Worm (Caenorhabditis elegans) whole organism, late embryonic: ENCODE results near the gene F54D5.5.

ENCODE experiments used
- C08G9.2 ChIP-seq: sonication (generic microtip); optimal IDR thresholded peaks from 2 replicates; lab custom pipeline; 2016; ENCODE audit warnings: mild to moderate bottlenecking, missing genetic modification characterization, moderate library complexity, missing compliant biosample characterization
- C38D4.7 ChIP-seq: fragments of 200-800 bp; sonication (Bioruptor generic); optimal IDR thresholded peaks from 2 replicates; lab custom pipeline; 2018; ENCODE audit warnings: mild to moderate bottlenecking, missing genetic modification characterization, moderate library complexity, missing compliant biosample characterization
- F13H6.1 ChIP-seq: sonication (generic microtip); optimal IDR thresholded peaks from 2 replicates; lab custom pipeline; 2016; ENCODE audit warnings: missing genetic modification characterization, missing compliant biosample characterization
- K02D7.2 ChIP-seq: sonication (generic microtip); optimal IDR thresholded peaks from 2 replicates; lab custom pipeline; 2017; ENCODE audit warnings: mild to moderate bottlenecking, missing genetic modification characterization, missing compliant biosample characterization
- T23F11.4 ChIP-seq: fragments of 200-800 bp; sonication (Bioruptor generic); optimal IDR thresholded peaks from 2 replicates; lab custom pipeline; 2018; ENCODE audit warnings: mild to moderate bottlenecking, missing genetic modification characterization, missing compliant biosample characterization
- Y22D7AL.16 ChIP-seq: sonication (generic microtip); optimal IDR thresholded peaks from 2 replicates; lab custom pipeline; 2016; ENCODE audit warnings: missing genetic modification characterization, missing compliant biosample characterization
- ahr-1 ChIP-seq: sonication (generic microtip); optimal IDR thresholded peaks from 2 replicates; lab custom pipeline; 2016; ENCODE audit warnings: missing genetic modification characterization, missing compliant biosample characterization
- ceh-14 ChIP-seq: sonication (generic microtip); optimal IDR thresholded peaks from 2 replicates; lab custom pipeline; 2016; ENCODE audit warnings: missing genotype, missing genetic modification characterization, missing compliant biosample characterization
- ceh-18 ChIP-seq: sonication (generic microtip); optimal IDR thresholded peaks from 2 replicates; lab custom pipeline; 2016; ENCODE audit warnings: missing genetic modification characterization, missing compliant biosample characterization
- ceh-19 ChIP-seq: fragments of 200-800 bp; sonication (Bioruptor generic); optimal IDR thresholded peaks from 2 replicates; lab custom pipeline; 2018; ENCODE audit warnings: mild to moderate bottlenecking, missing genetic modification characterization, missing compliant biosample characterization
- ceh-2 ChIP-seq: sonication (generic microtip); optimal IDR thresholded peaks from 2 replicates; lab custom pipeline; 2016; ENCODE audit warnings: missing genotype, missing genetic modification characterization, missing compliant biosample characterization
- ceh-31 ChIP-seq: sonication (generic microtip); optimal IDR thresholded peaks from 2 replicates; lab custom pipeline; 2016; ENCODE audit warnings: missing genetic modification characterization, missing compliant biosample characterization
- ceh-34 ChIP-seq: sonication (generic microtip); optimal IDR thresholded peaks from 2 replicates; lab custom pipeline; 2016; ENCODE audit warnings: mild to moderate bottlenecking, missing genetic modification characterization, missing compliant biosample characterization
- ceh-45 ChIP-seq: fragments of 200-800 bp; sonication (Bioruptor generic); IDR thresholded peaks from 2 replicates; pipeline ENCODE4 v1.3.6; 2022; ENCODE audit warnings: missing genetic modification reagents, missing genetic modification characterization, missing compliant biosample characterization
- ceh-48 ChIP-seq: sonication (generic microtip); optimal IDR thresholded peaks from 2 replicates; lab custom pipeline; 2016; ENCODE audit warnings: missing genetic modification characterization, inconsistent platforms, missing compliant biosample characterization
- ceh-6 ChIP-seq: fragments of 200-800 bp; sonication (Bioruptor generic); optimal IDR thresholded peaks from 2 replicates; lab custom pipeline; 2018; ENCODE audit warnings: mild to moderate bottlenecking, missing genetic modification characterization, missing compliant biosample characterization
- che-1 ChIP-seq: sonication (generic microtip); optimal IDR thresholded peaks from 2 replicates; lab custom pipeline; 2016; ENCODE audit warnings: mild to moderate bottlenecking, missing genetic modification characterization, missing compliant biosample characterization
- dmd-4 ChIP-seq: sonication (generic microtip); optimal IDR thresholded peaks from 2 replicates; lab custom pipeline; 2016; ENCODE audit warnings: borderline replicate concordance, missing genetic modification characterization, missing compliant biosample characterization
- elt-2 ChIP-seq: sonication (generic microtip); optimal IDR thresholded peaks from 2 replicates; lab custom pipeline; 2016; ENCODE audit warnings: missing genetic modification reagents, missing genetic modification characterization, missing compliant biosample characterization
- elt-4 ChIP-seq: sonication (generic microtip); optimal IDR thresholded peaks from 2 replicates; lab custom pipeline; 2016; ENCODE audit warnings: missing genetic modification characterization, missing compliant biosample characterization
- ets-4 ChIP-seq: sonication (generic microtip); optimal IDR thresholded peaks from 2 replicates; lab custom pipeline; 2016; ENCODE audit warnings: missing genetic modification characterization, missing compliant biosample characterization
- fax-1 ChIP-seq: sonication (generic microtip); optimal IDR thresholded peaks from 2 replicates; lab custom pipeline; 2016; ENCODE audit warnings: missing genotype, missing genetic modification characterization, missing compliant biosample characterization
- fkh-6 ChIP-seq: sonication (generic microtip); optimal IDR thresholded peaks from 2 replicates; lab custom pipeline; 2016; ENCODE audit warnings: missing genetic modification characterization, missing compliant biosample characterization
- gmeb-2 ChIP-seq: sonication (generic microtip); optimal IDR thresholded peaks from 2 replicates; lab custom pipeline; 2016; ENCODE audit warnings: missing genetic modification characterization, inconsistent platforms, missing compliant biosample characterization
- hlh-13 ChIP-seq: fragments of 200-800 bp; sonication (Bioruptor generic); optimal IDR thresholded peaks from 2 replicates; lab custom pipeline; 2018; ENCODE audit warnings: mild to moderate bottlenecking, missing genetic modification characterization, missing compliant biosample characterization
- hlh-15 ChIP-seq: sonication (generic microtip); optimal IDR thresholded peaks from 2 replicates; lab custom pipeline; 2016; ENCODE audit warnings: missing genetic modification characterization, missing compliant biosample characterization
- hlh-6 ChIP-seq: sonication (generic microtip); optimal IDR thresholded peaks from 2 replicates; lab custom pipeline; 2016; ENCODE audit warnings: missing genotype, missing genetic modification characterization, missing compliant biosample characterization
- hlh-8 ChIP-seq: sonication (generic microtip); optimal IDR thresholded peaks from 2 replicates; lab custom pipeline; 2016; ENCODE audit warnings: missing genotype, missing genetic modification characterization, missing compliant biosample characterization
- lim-6 ChIP-seq: sonication (generic microtip); optimal IDR thresholded peaks from 2 replicates; lab custom pipeline; 2016; ENCODE audit warnings: missing genetic modification characterization, missing compliant biosample characterization
- lin-11 ChIP-seq: fragments of 200-800 bp; sonication (Bioruptor generic); optimal IDR thresholded peaks from 2 replicates; lab custom pipeline; 2018; ENCODE audit warnings: mild to moderate bottlenecking, missing genetic modification characterization, missing compliant biosample characterization
- madf-2 ChIP-seq: sonication (generic microtip); optimal IDR thresholded peaks from 2 replicates; lab custom pipeline; 2017; ENCODE audit warnings: missing genetic modification characterization, missing compliant biosample characterization
- mec-3 ChIP-seq: sonication (generic microtip); optimal IDR thresholded peaks from 2 replicates; lab custom pipeline; 2016; ENCODE audit warnings: borderline replicate concordance, missing genetic modification characterization, missing compliant biosample characterization
- nfya-1 ChIP-seq: sonication (generic microtip); optimal IDR thresholded peaks from 2 replicates; lab custom pipeline; 2017; ENCODE audit warnings: missing genetic modification characterization, mild to moderate bottlenecking, missing compliant biosample characterization, antibody characterized with exemption, moderate library complexity
- pag-3 ChIP-seq: sonication (generic microtip); optimal IDR thresholded peaks from 2 replicates; lab custom pipeline; 2016; ENCODE audit warnings: missing compliant biosample characterization, missing genetic modification characterization, borderline replicate concordance
- pha-2 ChIP-seq: sonication (generic microtip); optimal IDR thresholded peaks from 2 replicates; lab custom pipeline; 2017; ENCODE audit warnings: mild to moderate bottlenecking, missing genetic modification characterization, missing compliant biosample characterization
- pqm-1 ChIP-seq: sonication (generic microtip); optimal IDR thresholded peaks from 2 replicates; lab custom pipeline; 2016; ENCODE audit warnings: missing genetic modification characterization, missing compliant biosample characterization
- ref-2 ChIP-seq: sonication (generic microtip); optimal IDR thresholded peaks from 2 replicates; lab custom pipeline; 2016; ENCODE audit warnings: missing genetic modification characterization, missing compliant biosample characterization
- rnt-1 ChIP-seq: sonication (generic microtip); optimal IDR thresholded peaks from 2 replicates; lab custom pipeline; 2016; ENCODE audit warnings: missing genetic modification characterization, missing compliant biosample characterization
- sdc-2 ChIP-seq: sonication (generic microtip); optimal IDR thresholded peaks from 2 replicates; lab custom pipeline; 2016; ENCODE audit warnings: missing genotype, missing genetic modification characterization, missing compliant biosample characterization
- sox-2 ChIP-seq: fragments of 200-800 bp; sonication (Bioruptor generic); IDR thresholded peaks from 2 replicates; pipeline ENCODE4 v1.3.6; 2022; ENCODE audit warnings: missing genetic modification reagents, missing genetic modification characterization, missing compliant biosample characterization
- sox-4 ChIP-seq: sonication (generic microtip); optimal IDR thresholded peaks from 2 replicates; lab custom pipeline; 2017; ENCODE audit warnings: mild to moderate bottlenecking, missing genetic modification characterization, inconsistent platforms, missing compliant biosample characterization
- syd-9 ChIP-seq: sonication (generic microtip); optimal IDR thresholded peaks from 2 replicates; lab custom pipeline; 2016; ENCODE audit warnings: mild to moderate bottlenecking, missing genetic modification characterization, moderate library complexity, missing compliant biosample characterization
- tbx-2 ChIP-seq: sonication (generic microtip); optimal IDR thresholded peaks from 2 replicates; lab custom pipeline; 2016; ENCODE audit warnings: missing genetic modification characterization, missing compliant biosample characterization
- tbx-7 ChIP-seq: sonication (generic microtip); optimal IDR thresholded peaks from 2 replicates; lab custom pipeline; 2016; ENCODE audit warnings: missing genotype, missing genetic modification characterization, missing compliant biosample characterization
- ttx-3 ChIP-seq: sonication (generic microtip); optimal IDR thresholded peaks from 2 replicates; lab custom pipeline; 2016; ENCODE audit warnings: missing genetic modification reagents, missing genetic modification characterization, missing compliant biosample characterization
- unc-3 ChIP-seq, 2 experiments: fragments of 200-800 bp in 1 of 2; sonication (Bioruptor generic) in 1 of 2; sonication (generic microtip) in 1 of 2; conservative IDR thresholded peaks in 1 of 2; optimal IDR thresholded peaks in 1 of 2; 2 replicates each; pipeline versions ENCODE4 v1.3.6 to Lab custom; 2016 to 2022; ENCODE audit warnings: missing compliant biosample characterization in 2 of 2, missing genetic modification characterization in 2 of 2, missing genetic modification reagents in 1 of 2
- unc-42 ChIP-seq: sonication (generic microtip); optimal IDR thresholded peaks from 2 replicates; lab custom pipeline; 2016; ENCODE audit warnings: missing genotype, missing genetic modification characterization, missing compliant biosample characterization
- unc-86 ChIP-seq: sonication (generic microtip); optimal IDR thresholded peaks from 2 replicates; lab custom pipeline; 2016; ENCODE audit warnings: missing genetic modification characterization, missing compliant biosample characterization
- zip-5 ChIP-seq: sonication (generic microtip); optimal IDR thresholded peaks from 2 replicates; lab custom pipeline; 2016; ENCODE audit warnings: missing genetic modification characterization, missing compliant biosample characterization
- ztf-16 ChIP-seq: sonication (generic microtip); optimal IDR thresholded peaks from 2 replicates; lab custom pipeline; 2017; ENCODE audit warnings: missing genetic modification characterization, missing compliant biosample characterization

F54D5.5 gene

ce11 chrII:11534429-11535099 lies 32.3 kb downstream of the F54D5.5 start, which contains the start of gene Y62F5A.12:
Y62F5A.12 (minus strand) TSS chrII:11534479.
- TF ChIP-seq dmd-4 (peak; percentile 94), sox-2 (peak; percentile 35; the same call in 1 of the 2 replicates), unc-86 (peak; percentile 79), fkh-6 (tag; lab: Kevin White, UChicago) (peak; percentile 57), T23F11.4 (GFP tag; lab: Kevin White, UChicago) (peak; percentile 8), madf-2 (tag; lab: Kevin White, UChicago) (peak; percentile 52), hlh-15 (tag; lab: Kevin White, UChicago) (peak; percentile 64), ceh-18 (tag; lab: Kevin White, UChicago) (peak; percentile 89), ceh-34 (peak; percentile 95), ref-2 (tag; lab: Kevin White, UChicago) (peak; percentile 98), nfya-1 (tag; lab: Kevin White, UChicago) (peak; percentile 35), ceh-48 (tag; lab: Kevin White, UChicago) (peak; percentile 35), mec-3 (tag; lab: Kevin White, UChicago) (peak; percentile 97), hlh-13 (GFP tag; lab: Kevin White, UChicago) (peak; percentile 72), ahr-1 (tag; lab: Kevin White, UChicago) (peak; percentile 78), che-1 (tag; lab: Kevin White, UChicago) (peak; percentile 21), lim-6 (tag; lab: Kevin White, UChicago) (peak; percentile 98), zip-5 (tag; lab: Kevin White, UChicago) (peak; percentile 92), hlh-8 (tag; lab: Kevin White, UChicago) (peak; percentile 89), pag-3 (tag; lab: Kevin White, UChicago) (peak; percentile 96), pha-2 (tag; lab: Kevin White, UChicago) (peak; percentile 49), elt-2 (tag; lab: Kevin White, UChicago) (peak; percentile 79), sox-4 (tag; lab: Kevin White, UChicago) (peak; percentile 54), tbx-2 (tag; lab: Kevin White, UChicago) (peak; percentile 99), ets-4 (peak; percentile 97), ceh-45 (GFP tag; lab: Robert Waterston, UW) (peak; percentile 90), ceh-2 (peak; percentile 95), sdc-2 (tag; lab: Kevin White, UChicago) (peak; percentile 9), unc-42 (tag; lab: Kevin White, UChicago) (peak; percentile 88), gmeb-2 (peak; percentile 65), ceh-31 (peak; percentile 100), elt-4 (tag; lab: Kevin White, UChicago) (peak; percentile 79), Y22D7AL.16 (tag; lab: Kevin White, UChicago) (peak; percentile 5), hlh-6 (tag; lab: Kevin White, UChicago) (peak; percentile 62), F13H6.1 (tag; lab: Kevin White, UChicago) (peak; percentile 96), unc-3 (GFP tag; conservative IDR thresholded peaks at IDR 0.05; lab: Robert Waterston, UW) (peak; percentile 83), unc-3 (tag; optimal IDR thresholded peaks at IDR 0.05; lab: Kevin White, UChicago) (peak; percentile 66), lin-11 (tag; lab: Kevin White, UChicago) (peak; percentile 22), rnt-1 (tag; lab: Kevin White, UChicago) (peak; percentile 98), fax-1 (tag; lab: Kevin White, UChicago) (peak; percentile 94), K02D7.2 (peak; percentile 18), syd-9 (tag; lab: Kevin White, UChicago) (peak; percentile 85), pqm-1 (tag; lab: Kevin White, UChicago) (peak; percentile 89), ceh-19 (peak; percentile 81), C38D4.7 (GFP tag; lab: Kevin White, UChicago) (peak; percentile 41), ttx-3 (tag; lab: Kevin White, UChicago) (peak; percentile 30), tbx-7 (tag; lab: Kevin White, UChicago) (peak; percentile 92), ztf-16 (tag; lab: Kevin White, UChicago) (peak; percentile 78), ceh-14 (peak; percentile 98), ceh-6 (GFP tag; lab: Kevin White, UChicago) (peak; percentile 45), C08G9.2 (tag; lab: Kevin White, UChicago) (peak; percentile 97)
